Worm (Caenorhabditis elegans): ENCODE measurements around the gene F31E3.2.

Gene F31E3.2

ce11 chrIII:6955766-6956165, 18.0 kb upstream of the F31E3.2 start:
- TF ChIP-seq ztf-11 (tag; optimal IDR thresholded peaks at IDR 0.05) (no peak), nhr-28 (tag; optimal IDR thresholded peaks at IDR 0.05) (no peak), mab-5 (tag; optimal IDR thresholded peaks at IDR 0.05) (no peak), sem-2 (GFP tag; optimal IDR thresholded peaks at IDR 0.05) (no peak), zip-8 (tag; optimal IDR thresholded peaks at IDR 0.05) (no peak), pha-4 (tag; optimal IDR thresholded peaks at IDR 0.05) (no peak), sptf-1 (tag; optimal IDR thresholded peaks at IDR 0.05) (no peak), nhr-76 (tag; optimal IDR thresholded peaks at IDR 0.05) (no peak)

ce11 chrIII:6958674-6959241, 15.0 kb upstream of the F31E3.2 start:
- TF ChIP-seq zip-8 (tag; optimal IDR thresholded peaks at IDR 0.05) (peak; percentile 91), nhr-28 (tag; optimal IDR thresholded peaks at IDR 0.05) (no peak), ceh-83 (GFP tag; optimal IDR thresholded peaks at IDR 0.05) (no peak), unc-39 (tag; optimal IDR thresholded peaks at IDR 0.05) (no peak), nhr-2 (tag; optimal IDR thresholded peaks at IDR 0.05) (no peak), flh-1 (GFP tag; optimal IDR thresholded peaks at IDR 0.05) (no peak)

ce11 chrIII:6961167-6961566, 12.6 kb upstream of the F31E3.2 start:
- TF ChIP-seq sptf-1 (tag; optimal IDR thresholded peaks at IDR 0.05) = peak; percentile 18
- no peak for TF ChIP-seq ces-1 (GFP tag; optimal IDR thresholded peaks at IDR 0.05)
- TF ChIP-seq lsy-2 (tag; optimal IDR thresholded peaks at IDR 0.05) = peak; percentile 97
- TF ChIP-seq lin-13 (tag; optimal IDR thresholded peaks at IDR 0.05) = no peak
- peak; percentile 31 for TF ChIP-seq ceh-43 (GFP tag; optimal IDR thresholded peaks at IDR 0.05)
- TF ChIP-seq mep-1 (tag; optimal IDR thresholded peaks at IDR 0.05) = peak; percentile 46

- TF ChIP-seq cnd-1 (tag; optimal IDR thresholded peaks at IDR 0.05) (no peak), ceh-39 (tag; optimal IDR thresholded peaks at IDR 0.05) (no peak), bed-3 (GFP tag; optimal IDR thresholded peaks at IDR 0.05) (no peak), drap-1 (GFP tag; optimal IDR thresholded peaks at IDR 0.05) (no peak), sem-2 (GFP tag; optimal IDR thresholded peaks at IDR 0.05) (no peak), unc-39 (tag; optimal IDR thresholded peaks at IDR 0.05) (no peak), lsy-2 (tag; optimal IDR thresholded peaks at IDR 0.05) (peak; percentile 12), nhr-2 (tag; optimal IDR thresholded peaks at IDR 0.05) (no peak), nhr-237 (tag; optimal IDR thresholded peaks at IDR 0.05) (no peak), lin-13 (tag; optimal IDR thresholded peaks at IDR 0.05) (no peak), unc-120 (tag; optimal IDR thresholded peaks at IDR 0.05; ENCODE audit: poor library complexity, severe bottlenecking) (no peak), elt-1 (tag; optimal IDR thresholded peaks at IDR 0.05; ENCODE audit: borderline replicate concordance, insufficient read depth) (no peak), ztf-11 (tag; optimal IDR thresholded peaks at IDR 0.05) (no peak), nhr-12 (tag; optimal IDR thresholded peaks at IDR 0.05) (no peak), unc-62 (GFP tag; optimal IDR thresholded peaks at IDR 0.05) (peak; percentile 7), blmp-1 (tag; optimal IDR thresholded peaks at IDR 0.05) (no peak), mab-5 (tag; optimal IDR thresholded peaks at IDR 0.05) (no peak), tbx-8 (GFP tag; optimal IDR thresholded peaks at IDR 0.05) (no peak), ham-2 (GFP tag; optimal IDR thresholded peaks at IDR 0.05) (no peak), pha-4 (tag; optimal IDR thresholded peaks at IDR 0.05) (no peak), mls-2 (tag; optimal IDR thresholded peaks at IDR 0.05) (no peak), lin-32 (GFP tag; optimal IDR thresholded peaks at IDR 0.05) (no peak), elt-3 (tag; optimal IDR thresholded peaks at IDR 0.05) (peak; percentile 44), flh-1 (GFP tag; optimal IDR thresholded peaks at IDR 0.05) (no peak), hlh-1 (tag; optimal IDR thresholded peaks at IDR 0.05) (no peak)
Observed at ce11 chrIII:6961937-6962504, 11.8 kb upstream of the F31E3.2 start, which contains the start of the genes rpn-6.1 and F57B9.1. rpn-6.1 (minus strand) TSS chrIII:6962001. F57B9.1 (plus strand) TSS chrIII:6962090.

Data from whole organism, mixed stage, embryonic.